Fruit fly (Drosophila melanogaster): ENCODE data around the gene yellow-h.
A peak's percentile ranks its signal among the peaks of the same experiment; 100 is the strongest.

yellow-h gene

DNA sequence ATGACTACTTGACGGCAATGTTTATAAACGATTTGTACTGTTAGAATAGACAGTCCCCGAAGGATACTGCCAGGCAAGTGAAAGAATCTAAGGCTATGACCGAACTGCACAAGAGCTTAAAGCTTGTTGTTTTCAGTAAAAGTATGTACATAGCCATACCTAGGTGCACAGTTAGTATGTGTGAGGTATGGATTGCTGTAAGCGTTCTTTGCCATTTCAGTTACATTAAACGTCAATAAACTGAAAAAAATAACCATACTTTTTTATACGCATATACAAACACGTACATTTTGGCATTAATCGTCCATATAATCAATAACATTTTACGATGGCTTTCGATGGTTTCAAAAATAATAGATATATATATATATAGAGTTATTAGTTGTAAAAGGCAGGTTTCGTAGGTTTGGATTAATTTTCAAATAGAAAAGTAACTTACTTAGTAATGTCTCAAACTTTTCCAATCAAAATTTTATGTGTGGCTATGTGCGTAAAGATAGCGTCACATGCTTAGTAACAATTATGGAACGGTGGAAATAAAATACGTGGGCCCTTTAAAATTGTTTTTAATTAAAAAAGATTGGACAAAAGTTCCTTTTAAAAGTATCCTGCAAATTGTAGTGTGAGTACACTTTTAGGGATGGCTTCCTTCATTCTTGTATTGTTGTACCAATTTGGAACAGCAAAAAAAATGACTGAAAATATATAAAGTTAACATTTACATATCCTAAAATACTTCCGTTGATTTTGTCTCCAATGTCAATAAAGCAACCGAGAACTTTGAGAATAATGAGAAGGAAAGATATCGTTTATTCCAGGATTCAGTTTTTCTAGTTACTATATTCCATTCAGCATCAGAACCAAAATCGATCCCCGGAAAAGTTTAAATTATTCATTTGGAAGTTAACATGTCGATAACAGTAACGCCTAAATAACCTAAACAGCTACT lies 34.1 kb upstream of the yellow-h start, which contains the start of gene Abcd1:
TSS of gene Abcd1 (minus strand) at position 444 of the 949 bp plus-strand sequence.
- TF ChIP-seq fd96Ca (GFP tag; IDR thresholded peaks at IDR 0.05) (no peak), CG10348 (GFP tag; IDR thresholded peaks at IDR 0.05) (no peak), Pif1B (GFP tag; optimal IDR thresholded peaks at IDR 0.05) (no peak), CG34367 (tag; optimal IDR thresholded peaks at IDR 0.05) (no peak), CG13204 (GFP tag; optimal IDR thresholded peaks at IDR 0.05) (no peak), CG9948 (tag; optimal IDR thresholded peaks at IDR 0.05) (no peak), CG17806 (tag; optimal IDR thresholded peaks at IDR 0.05) (no peak), Snoo (tag; optimal IDR thresholded peaks at IDR 0.05) (no peak), CG12605 (GFP tag; IDR thresholded peaks at IDR 0.05) (no peak), D1 (tag; optimal IDR thresholded peaks at IDR 0.05) (no peak), CG14655 (GFP tag; optimal IDR thresholded peaks at IDR 0.05) (no peak), CG32121 (GFP tag; IDR thresholded peaks at IDR 0.05) (no peak), Ets98B (GFP tag; IDR thresholded peaks at IDR 0.05) (no peak), CG8159 (tag; optimal IDR thresholded peaks at IDR 0.05) (no peak), gl (tag; optimal IDR thresholded peaks at IDR 0.05) (no peak), CG4496 (GFP tag; IDR thresholded peaks at IDR 0.05) (no peak)

dm6 chr4:205671-206252 lies 22.0 kb upstream of the yellow-h start, which contains the start of gene CG31998:
Gene CG31998, minus strand, starts transcription at chr4:205945.
- TF ChIP-seq CG15710 (tag; optimal IDR thresholded peaks at IDR 0.05): peak; percentile 15
- TF ChIP-seq D1 (tag; optimal IDR thresholded peaks at IDR 0.05): peak; percentile 22
- TF ChIP-seq CG32121 (GFP tag; IDR thresholded peaks at IDR 0.05): no peak
- TF ChIP-seq Pif1B (GFP tag; optimal IDR thresholded peaks at IDR 0.05): no peak

DNA sequence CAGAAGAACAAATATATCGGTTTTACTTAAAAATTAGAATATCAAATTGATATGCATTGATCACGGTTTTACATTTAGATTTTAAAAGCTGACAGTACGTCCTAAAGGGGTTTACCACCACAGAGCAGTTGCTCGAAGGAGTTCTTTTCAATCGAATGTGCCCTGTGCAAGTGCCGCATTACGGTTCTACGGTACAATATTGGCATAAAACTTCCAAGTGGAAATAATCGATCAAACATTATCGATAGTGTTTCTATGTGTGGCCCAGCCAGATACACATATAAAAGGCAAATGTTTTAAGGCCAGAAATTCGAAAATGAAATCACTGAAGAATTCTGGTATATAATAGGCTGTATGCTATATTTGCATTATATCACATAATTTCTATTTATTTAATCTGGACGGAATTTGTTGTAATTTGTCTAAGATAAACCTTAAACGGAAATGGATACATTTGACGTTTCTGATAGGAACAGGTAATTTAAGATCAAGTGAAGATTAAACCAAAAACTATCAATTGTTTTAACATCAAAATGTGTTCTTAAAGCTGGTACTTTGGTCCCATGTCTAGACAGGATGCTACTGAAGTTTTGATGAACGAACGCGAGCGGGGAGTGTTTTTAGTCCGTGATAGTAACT lies 17.6 kb upstream of the yellow-h start, which contains the start of gene Crk:
TSS of gene Crk (plus strand) at position 214 of the 639 bp plus-strand sequence.
- no peak for TF ChIP-seq rn (GFP tag; IDR thresholded peaks at IDR 0.05)
- no peak for TF ChIP-seq Snoo (tag; optimal IDR thresholded peaks at IDR 0.05)
- no peak for TF ChIP-seq CG10348 (GFP tag; IDR thresholded peaks at IDR 0.05)
- TF ChIP-seq CG17806 (tag; optimal IDR thresholded peaks at IDR 0.05): no peak
- TF ChIP-seq gl (tag; optimal IDR thresholded peaks at IDR 0.05): no peak
- TF ChIP-seq CG12605 (GFP tag; IDR thresholded peaks at IDR 0.05): no peak
- no peak for TF ChIP-seq CG9948 (tag; optimal IDR thresholded peaks at IDR 0.05)
- TF ChIP-seq Pif1A (GFP tag; optimal IDR thresholded peaks at IDR 0.05): no peak
- no peak for TF ChIP-seq CG13204 (GFP tag; optimal IDR thresholded peaks at IDR 0.05)
- TF ChIP-seq fd96Ca (GFP tag; IDR thresholded peaks at IDR 0.05): no peak
- TF ChIP-seq CG14655 (GFP tag; optimal IDR thresholded peaks at IDR 0.05): no peak
- no peak for TF ChIP-seq CG32121 (GFP tag; IDR thresholded peaks at IDR 0.05)

DNA sequence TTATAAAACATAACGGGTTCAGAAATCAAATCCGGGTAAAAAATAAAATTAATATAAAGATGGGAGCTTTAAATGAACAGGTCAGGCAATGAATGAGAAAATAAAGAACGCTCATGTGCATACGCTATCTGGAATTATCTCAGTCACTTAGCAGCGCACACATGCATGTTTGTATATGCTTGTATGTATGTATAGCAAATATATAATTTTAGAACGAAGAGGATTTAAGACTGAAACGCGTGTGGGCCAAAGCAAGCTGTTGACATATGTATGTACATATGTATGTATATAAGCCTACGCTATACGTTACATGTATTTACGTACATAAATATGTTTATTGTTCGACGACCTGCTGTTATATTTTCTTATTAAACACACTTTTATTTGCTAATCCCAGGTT lies 1.9 kb upstream of the yellow-h start:
- TF ChIP-seq CG12605 (GFP tag; IDR thresholded peaks at IDR 0.05) (no peak), CG8301 (tag; optimal IDR thresholded peaks at IDR 0.05) (no peak), fd96Ca (GFP tag; IDR thresholded peaks at IDR 0.05) (no peak), CG4496 (GFP tag; IDR thresholded peaks at IDR 0.05) (no peak), CG14655 (GFP tag; optimal IDR thresholded peaks at IDR 0.05) (no peak), Pif1A (GFP tag; optimal IDR thresholded peaks at IDR 0.05) (peak; percentile 6), CG34367 (tag; optimal IDR thresholded peaks at IDR 0.05) (no peak), gl (tag; optimal IDR thresholded peaks at IDR 0.05) (peak; percentile 16), Snoo (tag; optimal IDR thresholded peaks at IDR 0.05) (peak; percentile 5), EcR (GFP tag; optimal IDR thresholded peaks at IDR 0.05) (no peak), Ets98B (GFP tag; IDR thresholded peaks at IDR 0.05) (no peak), CG17806 (tag; optimal IDR thresholded peaks at IDR 0.05) (no peak), CG32121 (GFP tag; IDR thresholded peaks at IDR 0.05) (no peak), CG8159 (tag; optimal IDR thresholded peaks at IDR 0.05) (no peak)

DNA sequence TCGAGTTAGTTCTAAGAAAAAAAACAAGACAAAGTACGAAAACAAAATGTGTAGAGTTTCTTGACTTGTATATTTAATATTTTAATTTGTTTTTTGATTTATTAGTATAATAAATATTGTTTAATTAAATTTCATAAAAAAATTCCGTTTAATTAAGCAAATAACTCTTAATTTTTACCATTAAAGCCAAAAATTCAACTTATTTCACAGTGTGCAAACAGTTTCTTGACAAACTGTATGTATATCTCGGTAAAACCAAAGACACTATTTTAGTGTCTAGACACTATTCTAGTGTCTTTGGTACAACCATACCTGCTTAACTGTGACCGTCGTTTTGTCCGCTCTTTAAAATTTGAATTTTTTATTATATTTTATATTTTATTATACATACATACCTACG lies 971 bp upstream of the yellow-h start:
- TF ChIP-seq CG9948 (tag; optimal IDR thresholded peaks at IDR 0.05) (no peak), CG4496 (GFP tag; IDR thresholded peaks at IDR 0.05) (no peak), CG17806 (tag; optimal IDR thresholded peaks at IDR 0.05) (no peak), Snoo (tag; optimal IDR thresholded peaks at IDR 0.05) (no peak), fd96Ca (GFP tag; IDR thresholded peaks at IDR 0.05) (no peak)

dm6 chr4:230430-230829 lies 2.7 kb downstream of the yellow-h start, which contains the start of gene CG1674:
Gene CG1674, plus strand, starts transcription at chr4:230730.
- TF ChIP-seq D1 (tag; optimal IDR thresholded peaks at IDR 0.05) (no peak), CG9948 (tag; optimal IDR thresholded peaks at IDR 0.05) (no peak)
